Fruit fly (Drosophila melanogaster) whole organism, embryonic: ENCODE measurements around the gene CG8960.
A peak's percentile ranks its signal among the peaks of the same experiment; 100 is the strongest.

Experiments
- ATbp ChIP-seq: fragments of 200-800 bp; sonication (Bioruptor generic); optimal IDR thresholded peaks from 2 replicates; lab custom pipeline; 2017; ENCODE audit warnings: missing biosample characterization, mild to moderate bottlenecking, missing genetic modification characterization, missing genetic modification reagents
- CG12236 ChIP-seq: fragments of 200-800 bp; sonication (Bioruptor generic); optimal IDR thresholded peaks from 2 replicates; lab custom pipeline; 2016; ENCODE audit warnings: missing biosample characterization, missing genetic modification characterization
- CG12659 ChIP-seq: fragments of 200-800 bp; sonication (Bioruptor generic); optimal IDR thresholded peaks from 3 replicates; lab custom pipeline; 2017; ENCODE audit warnings: mild to moderate bottlenecking, missing biosample characterization, missing genetic modification reagents, missing genetic modification characterization
- CG12769 ChIP-seq: fragments of 200-800 bp; sonication (Bioruptor generic); optimal IDR thresholded peaks from 2 replicates; lab custom pipeline; 2019; ENCODE audit warnings: missing biosample characterization, mild to moderate bottlenecking, missing genetic modification characterization, moderate library complexity
- CG14014 ChIP-seq: fragments of 200-800 bp; sonication (Bioruptor generic); IDR thresholded peaks from 2 replicates; pipeline ENCODE4 v1.3.6; 2022; ENCODE audit warnings: missing biosample characterization, missing genetic modification characterization
- CG14710 ChIP-seq: fragments of 200-800 bp; sonication (Bioruptor generic); optimal IDR thresholded peaks from 3 replicates; lab custom pipeline; 2019; ENCODE audit warnings: missing biosample characterization, mild to moderate bottlenecking, missing genetic modification characterization, moderate library complexity
- CG15601 ChIP-seq: fragments of 200-800 bp; sonication (Bioruptor generic); optimal IDR thresholded peaks from 3 replicates; lab custom pipeline; 2019; ENCODE audit warnings: missing biosample characterization, mild to moderate bottlenecking, missing genetic modification characterization, moderate library complexity
- CG17568 ChIP-seq: fragments of 200-800 bp; sonication (Bioruptor generic); optimal IDR thresholded peaks from 2 replicates; lab custom pipeline; 2018; ENCODE audit warnings: missing biosample characterization, mild to moderate bottlenecking, missing genetic modification characterization, moderate library complexity
- CG17912 ChIP-seq: fragments of 200-800 bp; sonication (Bioruptor generic); optimal IDR thresholded peaks from 2 replicates; lab custom pipeline; 2018; ENCODE audit warnings: missing biosample characterization, mild to moderate bottlenecking, missing genetic modification characterization
- CG2202 ChIP-seq: fragments of 200-800 bp; sonication (Bioruptor generic); optimal IDR thresholded peaks from 2 replicates; lab custom pipeline; 2018; ENCODE audit warnings: missing biosample characterization, mild to moderate bottlenecking, missing genetic modification characterization
- CG3838 ChIP-seq: fragments of 200-800 bp; sonication (Bioruptor generic); optimal IDR thresholded peaks from 3 replicates; lab custom pipeline; 2016; ENCODE audit warnings: missing biosample characterization, missing genetic modification characterization
- CG4707 ChIP-seq: fragments of 200-800 bp; sonication (Bioruptor generic); optimal IDR thresholded peaks from 2 replicates; lab custom pipeline; 2018; ENCODE audit warnings: missing biosample characterization, mild to moderate bottlenecking, missing genetic modification characterization, moderate library complexity
- CG7786 ChIP-seq: fragments of 200-800 bp; sonication (Bioruptor generic); optimal IDR thresholded peaks from 2 replicates; lab custom pipeline; 2016; ENCODE audit warnings: missing biosample characterization, missing genetic modification characterization
- CG7987 ChIP-seq: fragments of 200-800 bp; sonication (Bioruptor generic); optimal IDR thresholded peaks from 2 replicates; lab custom pipeline; 2018; ENCODE audit warnings: missing biosample characterization, mild to moderate bottlenecking, missing genetic modification characterization, moderate library complexity
- CHES-1-like ChIP-seq: fragments of 200-800 bp; sonication (Bioruptor generic); optimal IDR thresholded peaks from 2 replicates; lab custom pipeline; 2016; ENCODE audit warnings: missing biosample characterization, missing genetic modification characterization
- D19B ChIP-seq: fragments of 200-800 bp; sonication (Bioruptor generic); optimal IDR thresholded peaks from 2 replicates; lab custom pipeline; 2017; ENCODE audit warnings: missing biosample characterization, mild to moderate bottlenecking, missing genetic modification characterization
- Elba2 ChIP-seq: fragments of 200-800 bp; sonication (Bioruptor generic); optimal IDR thresholded peaks from 3 replicates; lab custom pipeline; 2016; ENCODE audit warnings: missing biosample characterization, missing genetic modification characterization
- Ets97D ChIP-seq: fragments of 200-800 bp; sonication (Bioruptor generic); optimal IDR thresholded peaks from 3 replicates; lab custom pipeline; 2016; ENCODE audit warnings: missing biosample characterization, missing genetic modification characterization
- Hey ChIP-seq: fragments of 200-800 bp; sonication (Bioruptor generic); optimal IDR thresholded peaks from 3 replicates; lab custom pipeline; 2018; ENCODE audit warnings: missing biosample characterization, mild to moderate bottlenecking, missing genetic modification characterization
- MTF-1 ChIP-seq: fragments of 200-800 bp; sonication (Bioruptor generic); optimal IDR thresholded peaks from 2 replicates; lab custom pipeline; 2018; ENCODE audit warnings: missing biosample characterization, mild to moderate bottlenecking, missing genetic modification characterization, borderline replicate concordance
- Med ChIP-seq: fragments of 200-800 bp; sonication (Bioruptor generic); peaks from one replicate; lab custom pipeline; 2016; ENCODE audit warnings: missing biosample characterization, missing genetic modification characterization, mild to moderate bottlenecking, inconsistent platforms, moderate library complexity
- Meics ChIP-seq: fragments of 200-800 bp; sonication (Bioruptor generic); optimal IDR thresholded peaks from 2 replicates; lab custom pipeline; 2017; ENCODE audit warnings: missing biosample characterization, mild to moderate bottlenecking, missing genetic modification characterization
- NC2α ChIP-seq: fragments of 200-800 bp; sonication (Bioruptor generic); optimal IDR thresholded peaks from 2 replicates; lab custom pipeline; 2016; ENCODE audit warnings: missing biosample characterization, missing genetic modification characterization
- PHDP ChIP-seq: fragments of 200-800 bp; sonication (Bioruptor generic); optimal IDR thresholded peaks from 3 replicates; lab custom pipeline; 2018; ENCODE audit warnings: missing biosample characterization, mild to moderate bottlenecking, missing genetic modification characterization, moderate library complexity
- Rfx ChIP-seq: fragments of 200-800 bp; sonication (Bioruptor generic); IDR thresholded peaks from 2 replicates; pipeline ENCODE4 v1.3.6; 2022; ENCODE audit warnings: missing biosample characterization, missing genetic modification characterization
- TFAM ChIP-seq: fragments of 200-800 bp; sonication (Bioruptor generic); optimal IDR thresholded peaks from 2 replicates; lab custom pipeline; 2017; ENCODE audit warnings: missing biosample characterization, missing genetic modification characterization, inconsistent platforms
- aop ChIP-seq: fragments of 200-800 bp; sonication (Bioruptor generic); IDR thresholded peaks from 2 replicates; pipeline ENCODE4 v1.3.6; 2022; ENCODE audit warnings: missing biosample characterization, missing genetic modification characterization
- ap ChIP-seq: fragments of 200-800 bp; sonication (Bioruptor generic); IDR thresholded peaks from 2 replicates; pipeline ENCODE4 v1.3.6; 2022; ENCODE audit warnings: missing biosample characterization, missing genetic modification characterization
- ato ChIP-seq: fragments of 200-800 bp; sonication (Bioruptor generic); IDR thresholded peaks from 2 replicates; pipeline ENCODE4 v1.3.6; 2022; ENCODE audit warnings: missing biosample characterization, missing genetic modification characterization; ENCODE audit not compliant: partially characterized antibody
- az2 ChIP-seq: fragments of 200-800 bp; sonication (Bioruptor generic); optimal IDR thresholded peaks from 3 replicates; lab custom pipeline; 2016; ENCODE audit warnings: missing biosample characterization, missing genetic modification characterization
- cas ChIP-seq: fragments of 200-800 bp; sonication (Bioruptor generic); IDR thresholded peaks from 2 replicates; pipeline ENCODE4 v1.3.6; 2022; ENCODE audit warnings: missing biosample characterization, missing genetic modification characterization
- caup ChIP-seq: fragments of 200-800 bp; sonication (Bioruptor generic); optimal IDR thresholded peaks from 3 replicates; lab custom pipeline; 2017; ENCODE audit warnings: missing biosample characterization, mild to moderate bottlenecking, missing genetic modification characterization, moderate library complexity; ENCODE audit not compliant: severe bottlenecking
- cg ChIP-seq: fragments of 200-800 bp; sonication (Bioruptor generic); optimal IDR thresholded peaks from 3 replicates; lab custom pipeline; 2019; ENCODE audit warnings: missing biosample characterization, mild to moderate bottlenecking, missing genetic modification characterization, moderate library complexity
- chn ChIP-seq: fragments of 200-800 bp; sonication (Bioruptor generic); optimal IDR thresholded peaks from 2 replicates; lab custom pipeline; 2016; ENCODE audit warnings: missing biosample characterization, missing genetic modification characterization
- da ChIP-seq: fragments of 200-800 bp; sonication (Bioruptor generic); optimal IDR thresholded peaks from 2 replicates; lab custom pipeline; 2016; ENCODE audit warnings: missing biosample characterization, missing genetic modification characterization
- dysf ChIP-seq: fragments of 200-800 bp; sonication (Bioruptor generic); IDR thresholded peaks from 3 replicates; pipeline ENCODE4 v1.3.6; 2022; ENCODE audit warnings: missing biosample characterization, missing genetic modification characterization
- fd3F ChIP-seq: fragments of 200-800 bp; sonication (Bioruptor generic); optimal IDR thresholded peaks from 2 replicates; lab custom pipeline; 2018; ENCODE audit warnings: missing biosample characterization, mild to moderate bottlenecking, missing genetic modification characterization, moderate library complexity
- ftz-f1 ChIP-seq: fragments of 200-800 bp; sonication (Bioruptor generic); optimal IDR thresholded peaks from 2 replicates; lab custom pipeline; 2016; ENCODE audit warnings: missing biosample characterization, missing genetic modification characterization
- gcm ChIP-seq: fragments of 200-800 bp; sonication (Bioruptor generic); optimal IDR thresholded peaks from 2 replicates; lab custom pipeline; 2019; ENCODE audit warnings: missing biosample characterization, mild to moderate bottlenecking, missing genetic modification characterization, moderate library complexity
- jigr1 ChIP-seq: fragments of 200-800 bp; sonication (Bioruptor generic); IDR thresholded peaks from 3 replicates; pipeline ENCODE4 v1.3.6; 2022; ENCODE audit warnings: missing biosample characterization, missing genetic modification characterization
- lab ChIP-seq: fragments of 200-800 bp; sonication (Bioruptor generic); optimal IDR thresholded peaks from 3 replicates; lab custom pipeline; 2017; ENCODE audit warnings: missing biosample characterization, missing genetic modification characterization, mild to moderate bottlenecking, moderate library complexity, missing genetic modification reagents
- pan ChIP-seq, 4 experiments: fragments of >200 bp in 3 of 4; fragments of 200-800 bp in 1 of 4; sonication (Bioruptor generic) in 1 of 4; optimal IDR thresholded peaks in 3 of 4; IDR thresholded peaks in 1 of 4; 2 replicates each; pipeline versions ENCODE4 v1.3.6 to Lab custom; 2017 to 2022; ENCODE audit warnings: missing biosample characterization in 2 of 4, missing genetic modification characterization in 2 of 4, mixed read lengths in 1 of 4
- repo ChIP-seq: fragments of 200-800 bp; sonication (Bioruptor generic); optimal IDR thresholded peaks from 2 replicates; lab custom pipeline; 2016; ENCODE audit warnings: missing biosample characterization, missing genetic modification characterization
- sd ChIP-seq: fragments of 200-800 bp; sonication (Bioruptor generic); optimal IDR thresholded peaks from 3 replicates; lab custom pipeline; 2018; ENCODE audit warnings: missing biosample characterization, mild to moderate bottlenecking, missing genetic modification characterization, moderate library complexity
- seq ChIP-seq: fragments of 200-800 bp; sonication (Bioruptor generic); IDR thresholded peaks from 2 replicates; pipeline ENCODE4 v1.3.6; 2022; ENCODE audit warnings: missing biosample characterization, missing genetic modification characterization
- slp2 ChIP-seq: fragments of 200-800 bp; sonication (Bioruptor generic); optimal IDR thresholded peaks from 2 replicates; lab custom pipeline; 2016; ENCODE audit warnings: missing biosample characterization, missing genetic modification characterization
- so ChIP-seq: fragments of 200-800 bp; sonication (Bioruptor generic); IDR thresholded peaks from 3 replicates; pipeline ENCODE4 v1.3.6; 2022; ENCODE audit warnings: missing biosample characterization, missing genetic modification characterization
- sqz ChIP-seq: fragments of 200-800 bp; sonication (Bioruptor generic); optimal IDR thresholded peaks from 3 replicates; lab custom pipeline; 2018; ENCODE audit warnings: missing biosample characterization, mild to moderate bottlenecking, missing genetic modification characterization
- stc ChIP-seq: fragments of 200-800 bp; sonication (Bioruptor generic); IDR thresholded peaks from 2 replicates; pipeline ENCODE4 v1.3.6; 2022; ENCODE audit warnings: missing biosample characterization, missing genetic modification characterization

CG8960 gene

DNA sequence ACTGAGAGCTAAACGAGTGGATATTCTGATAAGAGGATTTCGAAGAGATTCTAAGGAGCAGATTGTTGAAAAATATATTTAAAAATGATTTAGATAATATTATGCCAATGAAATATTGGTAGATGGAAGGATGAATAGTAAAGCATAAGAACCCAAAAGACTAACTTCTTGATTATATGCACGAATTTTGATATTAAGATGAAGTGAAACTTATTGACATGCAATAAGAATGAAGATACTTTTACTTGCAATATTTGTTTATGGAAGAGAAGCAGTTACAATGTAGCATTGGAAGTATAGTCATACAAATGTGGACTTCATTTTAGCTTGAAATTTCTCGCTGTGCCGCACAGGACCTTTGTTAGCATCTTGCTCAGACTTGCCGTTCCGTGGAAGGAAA, at the start of gene CG8960:
TSS of gene CG8960 (plus strand) at position 301 of the 400 bp plus-strand sequence.
- TF ChIP-seq aop (GFP tag; lab: Robert Waterston, UW) (no peak), Elba2 (GFP tag; lab: Kevin White, UChicago) (peak; percentile 50)

DNA sequence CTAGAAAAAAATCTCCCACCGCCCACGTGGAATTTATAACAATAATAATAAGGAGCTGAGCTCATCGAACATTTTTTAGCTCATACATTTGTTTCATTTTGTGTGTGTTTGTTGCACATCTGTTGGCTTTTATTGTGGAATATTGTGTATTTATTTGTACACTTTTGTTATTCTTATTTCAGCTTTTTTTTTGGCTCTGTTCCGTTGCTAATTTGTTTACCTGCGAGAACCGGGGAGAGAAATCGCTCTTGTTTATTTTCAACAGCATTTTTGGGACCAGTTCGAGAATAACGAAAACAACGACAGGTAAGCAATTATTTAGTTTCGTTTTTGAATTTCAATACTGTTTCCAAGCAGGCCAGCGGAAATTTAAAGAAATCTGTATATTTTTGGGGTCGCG, 49.0 kb upstream of the CG8960 start:
- TF ChIP-seq Ets97D (GFP tag; lab: Kevin White, UChicago): no peak
- no peak for TF ChIP-seq sqz
- TF ChIP-seq CG14710 (tag; lab: Kevin White, UChicago): no peak
- TF ChIP-seq da: no peak
- no peak for TF ChIP-seq CHES-1-like (GFP tag; lab: Kevin White, UChicago)
- TF ChIP-seq cas (GFP tag; lab: Robert Waterston, UW): no peak
- peak; percentile 11 for TF ChIP-seq lab (GFP tag; lab: Kevin White, UChicago)
- no peak for TF ChIP-seq D19B (GFP tag; lab: Kevin White, UChicago)
- no peak for TF ChIP-seq ato
- TF ChIP-seq CG14014: peak; percentile 27; the same call in 1 of the 2 replicates
- no peak for TF ChIP-seq gcm (GFP tag; lab: Kevin White, UChicago)
- no peak for TF ChIP-seq Meics (GFP tag; lab: Kevin White, UChicago)
- no peak for TF ChIP-seq caup
- no peak for TF ChIP-seq CG4707 (GFP tag; lab: Kevin White, UChicago)
- peak; percentile 21 for TF ChIP-seq fd3F (GFP tag; lab: Kevin White, UChicago)
- no peak for TF ChIP-seq pan (optimal IDR thresholded peaks at IDR 0.05; lab: Kevin White, UChicago)
- TF ChIP-seq pan (GFP tag; optimal IDR thresholded peaks at IDR 0.05 in 1 of 2, IDR thresholded peaks at IDR 0.05 in 1 of 2): no peak
- peak; percentile 44 for TF ChIP-seq CG17568 (GFP tag; lab: Kevin White, UChicago)
- no peak for TF ChIP-seq Hey (tag; lab: Kevin White, UChicago)
- peak; percentile 48 for TF ChIP-seq ATbp (GFP tag; lab: Kevin White, UChicago)
- TF ChIP-seq Med (GFP tag; lab: Kevin White, UChicago): no peak
- no peak for TF ChIP-seq CG7987
- no peak for TF ChIP-seq NC2α (GFP tag; lab: Kevin White, UChicago)
- TF ChIP-seq az2 (GFP tag; lab: Kevin White, UChicago): no peak
- TF ChIP-seq dysf (GFP tag; lab: Robert Waterston, UW): no peak
- no peak for TF ChIP-seq so (GFP tag; lab: Robert Waterston, UW)
- no peak for TF ChIP-seq PHDP (tag; lab: Kevin White, UChicago)
- peak; percentile 16 for TF ChIP-seq CG12769 (tag; lab: Kevin White, UChicago)
- no peak for TF ChIP-seq MTF-1
- no peak for TF ChIP-seq repo
- no peak for TF ChIP-seq TFAM (GFP tag; lab: Kevin White, UChicago)
- TF ChIP-seq CG12236 (GFP tag; lab: Kevin White, UChicago): no peak
- TF ChIP-seq chn (GFP tag; lab: Kevin White, UChicago): no peak
- no peak for TF ChIP-seq CG3838 (GFP tag; lab: Kevin White, UChicago)
- TF ChIP-seq Rfx: peak; percentile 18; the same call in 1 of the 2 replicates
- no peak for TF ChIP-seq CG17912 (GFP tag; lab: Kevin White, UChicago)
- TF ChIP-seq CG2202 (tag; lab: Kevin White, UChicago): no peak
- peak; percentile 66 for TF ChIP-seq sd
- TF ChIP-seq slp2 (GFP tag; lab: Kevin White, UChicago): no peak
- TF ChIP-seq seq (GFP tag; lab: Robert Waterston, UW): no peak
- TF ChIP-seq cg (GFP tag; lab: Kevin White, UChicago): no peak
- no peak for TF ChIP-seq stc
- no peak for TF ChIP-seq ap (GFP tag; lab: Robert Waterston, UW)
- no peak for TF ChIP-seq ftz-f1 (GFP tag; lab: Kevin White, UChicago)
- no peak for TF ChIP-seq CG7786 (GFP tag; lab: Kevin White, UChicago)
- TF ChIP-seq jigr1: no peak
- no peak for TF ChIP-seq CG12659 (GFP tag; lab: Kevin White, UChicago)
- TF ChIP-seq CG15601: peak; percentile 14
